Worm (Caenorhabditis elegans): Measurements from ENCODE around the gene C09B7.2.

C09B7.2 gene

DNA sequence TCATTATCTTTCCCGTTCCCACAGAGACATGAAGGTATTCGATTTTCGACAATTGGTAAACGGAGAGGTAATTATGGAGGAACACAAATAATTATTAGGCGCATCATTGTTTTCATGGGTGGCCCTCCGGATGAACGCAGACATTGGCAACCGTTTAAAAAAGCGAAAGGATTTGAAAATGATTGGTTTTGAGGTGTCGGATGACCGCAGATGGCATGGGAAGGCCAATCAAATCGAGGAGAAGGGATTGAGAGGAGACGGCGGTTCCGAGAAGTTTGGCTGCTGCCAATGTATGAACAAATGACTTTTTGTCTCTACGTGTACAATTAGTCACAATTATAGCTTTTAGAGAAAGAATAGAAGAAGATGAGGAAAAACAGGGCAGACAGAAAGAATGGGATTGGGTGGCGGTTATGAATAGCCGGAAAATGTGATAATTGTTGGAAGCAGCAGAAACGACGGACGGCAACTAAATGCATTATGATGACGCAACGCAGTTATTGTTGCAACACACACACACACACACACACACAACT lies 39.6 kb downstream of the C09B7.2 start:
- TF ChIP-seq ama-1 (optimal IDR thresholded peaks at IDR 0.05) (no peak), ama-1 (GFP tag; optimal IDR thresholded peaks at IDR 0.05) (no peak), lsl-1 (GFP tag; optimal IDR thresholded peaks at IDR 0.05) (no peak), zfh-2 (GFP tag; conservative IDR thresholded peaks at IDR 0.05) (0 out of 2 replicates have a peak, but pooled peaks have one; percentile 12), F37B4.10 (GFP tag; IDR thresholded peaks at IDR 0.05) (no peak), hsf-1 (GFP tag; IDR thresholded peaks at IDR 0.05) (peak; percentile 13; the same call in 1 of the 2 replicates), egrh-3 (GFP tag; IDR thresholded peaks at IDR 0.05) (no peak), F49E8.2 (tag; optimal IDR thresholded peaks at IDR 0.05; ENCODE audit: insufficient read depth) (no peak), lin-26 (GFP tag; IDR thresholded peaks at IDR 0.05) (no peak), Y53G8AR.9 (GFP tag; conservative IDR thresholded peaks at IDR 0.05) (no peak), hmg-1.2 (GFP tag; IDR thresholded peaks at IDR 0.05) (no peak), sdz-38 (tag; optimal IDR thresholded peaks at IDR 0.05) (no peak), lir-1 (GFP tag; conservative IDR thresholded peaks at IDR 0.05) (no peak), Y53F4B.3 (GFP tag; IDR thresholded peaks at IDR 0.05) (no peak)

- TF ChIP-seq lsy-27 (tag; optimal IDR thresholded peaks at IDR 0.05; ENCODE audit: borderline replicate concordance, insufficient read depth) (no peak), Y56A3A.18 (GFP tag; IDR thresholded peaks at IDR 0.05) (no peak), lin-26 (GFP tag; IDR thresholded peaks at IDR 0.05) (no peak), F10E7.11 (tag; optimal IDR thresholded peaks at IDR 0.05) (no peak)
These were observed 41.3 kb downstream of the C09B7.2 start for ce11 chrX:2709183-2709582.

- no peak for TF ChIP-seq F55B11.4 (tag; optimal IDR thresholded peaks at IDR 0.05; ENCODE audit: borderline replicate concordance, insufficient read depth)
- TF ChIP-seq madf-3 (GFP tag; IDR thresholded peaks at IDR 0.05) = no peak
- TF ChIP-seq B0019.2 (GFP tag; conservative IDR thresholded peaks at IDR 0.05) = no peak
These were observed 45.1 kb downstream of the C09B7.2 start for ce11 chrX:2712984-2713383.

All from whole organism, young adult.